Worm (Caenorhabditis elegans): ENCODE measurements around the gene far-1.

DNA sequence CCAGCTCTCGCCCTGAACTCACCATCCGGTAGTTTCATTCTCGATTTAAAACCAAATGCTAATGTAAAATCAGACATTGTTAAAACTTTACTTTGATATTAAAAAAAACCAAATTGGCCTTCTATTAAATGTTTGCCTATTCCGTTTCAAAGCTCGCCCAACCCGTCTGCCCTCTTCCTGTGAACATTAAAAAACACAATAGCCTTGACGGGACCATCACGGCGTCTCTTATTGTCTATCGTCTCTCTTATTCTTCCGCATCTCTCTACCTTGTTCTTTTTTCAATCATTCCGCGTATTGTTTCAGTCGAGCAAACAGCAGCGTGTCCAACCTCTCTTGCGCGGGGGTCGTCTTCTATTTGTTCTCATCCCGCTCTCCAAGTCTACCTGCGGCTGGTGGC, 33.7 kb upstream of the far-1 start, which contains the start of gene ZK512.1:
- TF ChIP-seq ama-1 (optimal IDR thresholded peaks at IDR 0.05) = no peak
- no peak for TF ChIP-seq ceh-45 (GFP tag; IDR thresholded peaks at IDR 0.05)
- TF ChIP-seq Y22D7AL.16 (tag; optimal IDR thresholded peaks at IDR 0.05) = no peak
- TF ChIP-seq ceh-2 (tag; optimal IDR thresholded peaks at IDR 0.05) = peak; percentile 38
- no peak for TF ChIP-seq unc-86 (tag; optimal IDR thresholded peaks at IDR 0.05)
- no peak for TF ChIP-seq elt-4 (tag; optimal IDR thresholded peaks at IDR 0.05)
- peak; percentile 37 for TF ChIP-seq tbx-2 (tag; optimal IDR thresholded peaks at IDR 0.05)
- no peak for TF ChIP-seq nhr-232 (tag; optimal IDR thresholded peaks at IDR 0.05)
- no peak for TF ChIP-seq ets-4 (tag; optimal IDR thresholded peaks at IDR 0.05)
